Fruit fly (Drosophila melanogaster): Measurements from ENCODE around the gene CG46320.

CG46320 gene

dm6 chr3L:5623296-5623695, 40.6 kb upstream of the CG46320 start:
- TF ChIP-seq CG15479 (GFP tag; optimal IDR thresholded peaks at IDR 0.05) (peak; percentile 85), HLHmδ (GFP tag; optimal IDR thresholded peaks at IDR 0.05) (no peak), Chrac-16 (GFP tag; optimal IDR thresholded peaks at IDR 0.05) (no peak), CG15601 (tag; optimal IDR thresholded peaks at IDR 0.05) (no peak), tll (GFP tag; optimal IDR thresholded peaks at IDR 0.05) (peak in 1 of 2 experiments; percentile 55), Bteb2 (GFP tag; optimal IDR thresholded peaks at IDR 0.05) (no peak), Camta (GFP tag; optimal IDR thresholded peaks at IDR 0.05) (no peak), gfzf (GFP tag; optimal IDR thresholded peaks at IDR 0.05) (no peak), cad (GFP tag; optimal IDR thresholded peaks at IDR 0.05) (peak; percentile 88), mam (GFP tag; optimal IDR thresholded peaks at IDR 0.05) (no peak), CG7745 (tag; optimal IDR thresholded peaks at IDR 0.05) (no peak), CG7271 (tag; optimal IDR thresholded peaks at IDR 0.05) (peak; percentile 19), CG32767 (GFP tag; IDR thresholded peaks at IDR 0.05) (no peak), CG10654 (GFP tag; optimal IDR thresholded peaks at IDR 0.05) (no peak), CG14441 (GFP tag; IDR thresholded peaks at IDR 0.05) (no peak)

DNA sequence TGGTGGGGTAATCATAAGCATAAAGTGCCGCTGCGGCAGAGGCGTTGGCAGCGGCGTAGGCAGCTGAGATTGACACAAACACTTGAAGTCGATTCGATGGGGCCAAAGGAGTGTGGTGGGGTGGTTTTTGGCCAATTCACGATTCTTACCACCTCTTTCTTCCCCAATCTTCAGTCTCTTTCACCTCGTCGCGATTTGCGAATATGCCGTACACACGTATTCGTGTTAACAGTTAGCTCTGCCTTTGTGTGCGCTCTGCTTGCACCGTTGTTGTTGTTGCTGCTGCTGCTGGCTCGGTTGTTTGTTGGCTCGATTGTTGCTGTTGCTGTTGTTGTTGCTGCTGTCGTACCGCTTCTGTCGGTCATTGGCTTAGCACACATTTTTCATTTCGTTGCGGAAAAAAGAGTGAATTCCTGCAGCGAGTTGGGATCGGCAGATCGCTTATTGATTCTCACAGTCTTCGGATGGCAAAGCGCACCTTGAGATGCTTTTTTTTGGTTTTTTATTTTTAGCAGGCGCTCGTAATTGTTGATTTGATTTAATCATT, 38.7 kb upstream of the CG46320 start:
- TF ChIP-seq chinmo (GFP tag; IDR thresholded peaks at IDR 0.05; ENCODE audit: partially characterized antibody) (0 out of 4 replicates have a peak, but pooled peaks have one; percentile 9), D (optimal IDR thresholded peaks at IDR 0.05) (peak; percentile 35), D (GFP tag; optimal IDR thresholded peaks at IDR 0.05) (no peak), CG4360 (GFP tag; IDR thresholded peaks at IDR 0.05) (peak; percentile 94), CG1832 (GFP tag; optimal IDR thresholded peaks at IDR 0.05) (no peak)

dm6 chr3L:5626465-5626864, 37.5 kb upstream of the CG46320 start:
- TF ChIP-seq Dip3 (GFP tag; optimal IDR thresholded peaks at IDR 0.05) (peak; percentile 13), eve (GFP tag; optimal IDR thresholded peaks at IDR 0.05) (no peak), Blimp-1 (GFP tag; optimal IDR thresholded peaks at IDR 0.05) (peak; percentile 26)

- TF ChIP-seq CG16813 (GFP tag; IDR thresholded peaks at IDR 0.05; ENCODE audit: partially characterized antibody) = no peak
- no peak for TF ChIP-seq Atf3 (GFP tag; optimal IDR thresholded peaks at IDR 0.05)
- no peak for TF ChIP-seq nerfin-1 (tag; optimal IDR thresholded peaks at IDR 0.05)
- no peak for TF ChIP-seq Ets97D (GFP tag; optimal IDR thresholded peaks at IDR 0.05)
- TF ChIP-seq ewg (GFP tag; optimal IDR thresholded peaks at IDR 0.05) = no peak
- peak; percentile 42 for TF ChIP-seq sqz (GFP tag; optimal IDR thresholded peaks at IDR 0.05)
- TF ChIP-seq Deaf1 (tag; optimal IDR thresholded peaks at IDR 0.05) = peak; percentile 19
- no peak for TF ChIP-seq sim (GFP tag; IDR thresholded peaks at IDR 0.05)
- TF ChIP-seq cg (GFP tag; optimal IDR thresholded peaks at IDR 0.05) = peak; percentile 33
- TF ChIP-seq CG2199 (GFP tag; IDR thresholded peaks at IDR 0.05) = no peak
- TF ChIP-seq CG9609 (GFP tag; optimal IDR thresholded peaks at IDR 0.05) = no peak
- no peak for TF ChIP-seq CG5245 (GFP tag; optimal IDR thresholded peaks at IDR 0.05)
- no peak for TF ChIP-seq B-H1 (GFP tag; IDR thresholded peaks at IDR 0.05)
- TF ChIP-seq jigr1 (GFP tag; IDR thresholded peaks at IDR 0.05) = no peak
- no peak for TF ChIP-seq Dfd (GFP tag; optimal IDR thresholded peaks at IDR 0.05)
- no peak for TF ChIP-seq ap (GFP tag; IDR thresholded peaks at IDR 0.05)
- TF ChIP-seq CG4730 (GFP tag; IDR thresholded peaks at IDR 0.05) = no peak
- peak; percentile 100 for TF ChIP-seq Blimp-1 (GFP tag; optimal IDR thresholded peaks at IDR 0.05)
- TF ChIP-seq CG7372 (GFP tag; IDR thresholded peaks at IDR 0.05) = no peak
- TF ChIP-seq YL-1 (GFP tag; optimal IDR thresholded peaks at IDR 0.05) = no peak
- TF ChIP-seq CG7745 (tag; optimal IDR thresholded peaks at IDR 0.05) = no peak
- peak in 1 of 2 experiments; percentile 30 for TF ChIP-seq bsh (GFP tag; optimal IDR thresholded peaks at IDR 0.05)
- TF ChIP-seq CG8359 (GFP tag; optimal IDR thresholded peaks at IDR 0.05; ENCODE audit: borderline replicate concordance) = no peak
- no peak for TF ChIP-seq da (GFP tag; optimal IDR thresholded peaks at IDR 0.05)
- TF ChIP-seq CG8478 (optimal IDR thresholded peaks at IDR 0.05) = no peak
- TF ChIP-seq eve (GFP tag; optimal IDR thresholded peaks at IDR 0.05) = no peak
- no peak for TF ChIP-seq Sox100B (GFP tag; optimal IDR thresholded peaks at IDR 0.05)
Observed at dm6 chr3L:5627816-5628215, 36.1 kb upstream of the CG46320 start.
